Fruit fly (Drosophila melanogaster): Measurements from ENCODE around the gene nSMase.
A peak's percentile ranks its signal among the peaks of the same experiment; 100 is the strongest.

The nSMase gene

dm6 chr3L:3218859-3219258 lies at the start of gene nSMase, which contains the start of gene hob:
Gene nSMase, plus strand, starts transcription at chr3L:3219156.
Gene hob, minus strand, starts transcription at chr3L:3218920.
- TF ChIP-seq CG17801 (GFP tag; optimal IDR thresholded peaks at IDR 0.05; ENCODE audit: partially characterized antibody) = no peak

- TF ChIP-seq CG17801 (GFP tag; optimal IDR thresholded peaks at IDR 0.05; ENCODE audit: partially characterized antibody) = no peak
Observed at dm6 chr3L:3172445-3172844, 46.5 kb upstream of the nSMase start, which contains the start of gene CG14963. Gene CG14963, minus strand, starts transcription at chr3L:3172545.

DNA sequence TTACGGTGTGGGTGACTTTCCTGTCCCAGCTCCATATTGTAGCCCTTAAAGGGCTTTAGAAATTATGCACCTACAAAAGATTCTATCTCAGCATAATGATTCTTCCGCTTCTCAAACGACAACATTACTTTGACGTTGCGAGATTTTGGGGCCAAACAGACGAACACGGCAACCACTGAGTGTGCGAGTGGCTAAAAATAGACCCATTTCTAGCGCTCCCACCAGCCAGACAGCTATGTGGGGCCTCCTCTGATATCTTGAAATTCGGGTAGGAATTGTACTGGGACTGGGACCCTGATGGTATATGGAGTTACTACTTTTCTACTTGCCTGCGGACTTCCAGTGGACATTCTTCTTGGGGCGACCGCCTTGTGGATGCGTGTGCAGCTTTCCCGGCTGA lies 41.1 kb upstream of the nSMase start:
- no peak for TF ChIP-seq CG17801 (GFP tag; optimal IDR thresholded peaks at IDR 0.05; ENCODE audit: partially characterized antibody)

- no peak for TF ChIP-seq CG17801 (GFP tag; optimal IDR thresholded peaks at IDR 0.05; ENCODE audit: partially characterized antibody)
Observed at dm6 chr3L:3178530-3179096, 40.3 kb upstream of the nSMase start, which contains the start of the genes MnM and Girdin. Gene MnM, minus strand, starts transcription at chr3L:3178580. Gene Girdin, plus strand, starts transcription at chr3L:3178930.

DNA sequence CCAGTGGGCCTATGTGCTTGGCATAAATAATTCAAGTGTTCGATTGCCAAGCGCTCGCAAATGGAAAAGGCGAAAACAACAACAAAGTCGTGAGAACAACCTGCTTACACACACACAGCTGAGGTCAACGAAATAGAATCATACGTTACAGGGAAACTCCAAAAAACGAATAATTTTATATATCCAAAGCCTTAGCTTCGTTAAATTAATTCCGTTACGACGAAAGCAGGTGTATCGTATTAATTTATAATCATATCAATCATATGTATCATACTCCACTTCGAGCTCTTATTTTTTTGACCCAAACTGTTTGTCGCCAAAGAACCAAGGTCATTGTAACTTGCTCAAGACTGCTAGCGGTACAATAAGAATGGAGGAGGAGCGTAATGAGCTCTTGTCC lies 39.5 kb upstream of the nSMase start:
- peak; percentile 92 for TF ChIP-seq CG17801 (GFP tag; optimal IDR thresholded peaks at IDR 0.05; ENCODE audit: partially characterized antibody)

DNA sequence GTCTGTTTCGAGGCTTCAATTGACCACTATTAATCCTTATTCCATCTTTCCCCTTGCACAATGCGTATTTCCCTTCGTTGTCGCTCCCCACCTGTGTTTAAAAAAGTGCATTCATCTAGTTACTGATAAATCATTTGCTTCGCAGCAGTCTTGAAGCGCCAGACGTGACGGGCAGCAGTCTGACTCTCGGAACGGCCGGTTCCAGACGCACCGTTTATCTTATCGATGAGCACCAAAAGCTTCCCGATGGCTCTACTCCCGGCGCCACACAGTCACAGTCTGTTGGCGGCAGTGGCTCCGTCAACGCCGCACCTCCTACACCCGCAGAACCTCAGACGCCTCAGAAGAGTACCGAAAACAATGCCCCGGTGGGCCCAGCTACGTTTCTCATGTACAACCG lies 34.9 kb upstream of the nSMase start, which contains the start of gene CG42494:
Gene CG42494, plus strand, starts transcription at position 301 of the 400 bp plus-strand sequence.
- no peak for TF ChIP-seq CG17801 (GFP tag; optimal IDR thresholded peaks at IDR 0.05; ENCODE audit: partially characterized antibody)

dm6 chr3L:3186364-3186763 lies 32.6 kb upstream of the nSMase start, which contains the start of gene CG32284:
Gene CG32284, plus strand, starts transcription at chr3L:3186664.
- no peak for TF ChIP-seq CG17801 (GFP tag; optimal IDR thresholded peaks at IDR 0.05; ENCODE audit: partially characterized antibody)

- TF ChIP-seq CG17801 (GFP tag; optimal IDR thresholded peaks at IDR 0.05; ENCODE audit: partially characterized antibody) = no peak
Observed at dm6 chr3L:3187263-3187662, 31.7 kb upstream of the nSMase start, which contains the start of gene CG14957. Gene CG14957, plus strand, starts transcription at chr3L:3187563.

DNA sequence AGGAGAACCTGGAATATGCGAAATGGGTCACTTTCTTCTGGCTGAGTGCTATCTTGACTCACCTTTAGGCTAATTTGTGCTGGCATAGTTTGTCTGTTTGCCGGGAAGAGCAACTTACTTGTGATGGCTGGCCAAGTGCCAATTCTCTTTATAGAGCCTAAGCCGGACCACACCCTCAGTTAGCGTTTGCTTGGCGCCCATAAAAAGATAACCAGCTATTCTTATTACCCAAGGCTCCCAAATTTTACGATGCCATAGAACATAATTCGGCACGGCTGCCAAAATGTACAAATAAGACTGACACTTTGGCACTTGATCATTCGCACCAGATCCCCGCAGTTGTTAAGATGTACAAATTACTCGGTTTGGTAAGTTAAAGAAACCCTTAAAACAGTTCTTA lies 29.3 kb upstream of the nSMase start, which contains the start of the genes CG42525 and CG14958:
Gene CG42525, minus strand, starts transcription at position 101 of the 400 bp plus-strand sequence.
Gene CG14958, plus strand, starts transcription at position 332 of the 400 bp plus-strand sequence.
- no peak for TF ChIP-seq CG17801 (GFP tag; optimal IDR thresholded peaks at IDR 0.05; ENCODE audit: partially characterized antibody)

dm6 chr3L:3192333-3192894 lies 26.5 kb upstream of the nSMase start, which contains the start of gene CG14965:
Gene CG14965, minus strand, starts transcription at chr3L:3192491.
- no peak for TF ChIP-seq CG17801 (GFP tag; optimal IDR thresholded peaks at IDR 0.05; ENCODE audit: partially characterized antibody)

DNA sequence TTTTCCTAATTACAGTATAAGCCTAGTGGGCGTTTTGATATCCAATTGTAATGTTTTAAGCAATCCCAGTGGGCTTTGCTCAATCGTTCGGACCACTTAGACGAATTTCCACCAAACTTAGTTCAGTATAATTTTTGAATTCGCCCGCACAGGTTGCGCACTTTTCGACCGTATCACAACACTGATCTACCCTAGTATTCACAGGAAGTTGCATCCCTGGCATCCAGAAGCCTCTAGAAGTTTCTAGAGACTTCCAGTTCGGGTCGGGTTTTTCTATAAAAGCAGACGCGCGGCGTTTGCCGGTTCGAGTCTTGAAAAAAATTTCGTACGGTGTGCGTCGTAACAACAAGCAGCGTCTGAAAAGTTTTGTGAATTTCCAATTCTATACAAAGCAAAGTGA lies 26.0 kb upstream of the nSMase start, which contains the start of gene Hsp83:
Gene Hsp83, plus strand, starts transcription at position 58 of the 400 bp plus-strand sequence.
- peak; percentile 98 for TF ChIP-seq CG17801 (GFP tag; optimal IDR thresholded peaks at IDR 0.05; ENCODE audit: partially characterized antibody)

dm6 chr3L:3194059-3194458 lies 24.9 kb upstream of the nSMase start:
- peak; percentile 86 for TF ChIP-seq CG17801 (GFP tag; optimal IDR thresholded peaks at IDR 0.05; ENCODE audit: partially characterized antibody)

DNA sequence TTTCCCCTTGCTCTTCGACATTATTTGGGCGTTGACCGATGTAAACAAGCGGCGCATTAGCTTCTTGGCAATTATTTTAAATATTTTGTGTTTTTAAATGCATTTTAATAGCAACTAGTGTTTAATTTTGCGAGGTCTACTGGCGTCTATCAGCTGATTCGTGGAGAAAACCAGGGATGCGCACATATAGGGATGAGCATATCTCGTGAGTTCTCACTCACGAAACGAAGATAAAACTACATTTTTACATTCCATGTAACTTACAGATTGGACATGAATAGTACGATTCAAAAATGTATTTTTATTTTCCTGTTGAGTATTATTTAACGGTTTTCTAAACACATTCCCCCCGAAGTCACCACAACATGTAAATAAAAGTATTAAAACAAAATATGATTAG lies 21.5 kb upstream of the nSMase start, which contains the start of gene CG14966:
Gene CG14966, minus strand, starts transcription at position 168 of the 400 bp plus-strand sequence.
- TF ChIP-seq CG17801 (GFP tag; optimal IDR thresholded peaks at IDR 0.05; ENCODE audit: partially characterized antibody) = peak; percentile 58

- TF ChIP-seq CG17801 (GFP tag; optimal IDR thresholded peaks at IDR 0.05; ENCODE audit: partially characterized antibody) = peak; percentile 89
Observed at dm6 chr3L:3198447-3199402, 20.2 kb upstream of the nSMase start, which contains the start of the genes CG32276 and gry. Gene CG32276, minus strand, starts transcription at chr3L:3199047. Gene gry, plus strand, starts transcription at chr3L:3199090.

DNA sequence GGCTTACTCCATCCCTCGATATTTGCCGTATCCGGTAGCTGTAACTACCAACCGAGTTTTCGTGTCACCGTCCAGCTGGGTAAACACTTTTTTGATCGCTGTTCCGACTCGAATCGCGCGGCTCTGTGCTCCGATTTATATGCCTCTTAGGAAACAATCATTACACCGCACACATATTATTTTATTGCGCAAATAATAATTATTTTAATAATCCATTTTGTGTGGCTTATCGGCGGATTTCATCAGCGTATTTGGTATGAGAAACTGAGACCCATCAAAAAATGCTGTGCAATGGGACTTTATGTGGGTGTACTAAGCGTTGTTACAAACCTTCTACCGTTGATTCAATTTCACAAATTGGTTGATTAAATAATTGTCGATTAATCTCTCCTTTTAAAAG lies 15.9 kb upstream of the nSMase start, which contains the start of gene CG32271:
Gene CG32271, minus strand, starts transcription at position 101 of the 400 bp plus-strand sequence.
- TF ChIP-seq CG17801 (GFP tag; optimal IDR thresholded peaks at IDR 0.05; ENCODE audit: partially characterized antibody) = no peak

All from ovary, adult (tissue).